Fruit fly (Drosophila melanogaster) S2 (cell line): ENCODE data around the gene bor.
A peak's percentile ranks its signal among the peaks of the same experiment; 100 is the strongest.

Source experiments
- CG8478 ChIP-seq: fragments of >200 bp; optimal IDR thresholded peaks from 2 replicates; lab custom pipeline; 2018
- CTCF ChIP-seq, 2 experiments: fragments of >200 bp; optimal IDR thresholded peaks; 2 replicates each; lab custom pipeline; 2018

The bor gene

dm6 chr3R:16247027-16247426 is 16.9 kb downstream of the bor start:
- TF ChIP-seq CG8478 (lab: Kevin White, UChicago) (no peak), CTCF (optimal IDR thresholded peaks at IDR 0.05; lab: Kevin White, UChicago) (no peak)

dm6 chr3R:16245298-16246098 is 18.4 kb downstream of the bor start:
- TF ChIP-seq CTCF (optimal IDR thresholded peaks at IDR 0.05; lab: Kevin White, UChicago) (no peak), CG8478 (lab: Kevin White, UChicago) (no peak)

- TF ChIP-seq CG8478 (lab: Kevin White, UChicago), result no peak
- peak; percentile 80 to 83 for TF ChIP-seq CTCF (optimal IDR thresholded peaks at IDR 0.05; lab: Kevin White, UChicago)
Observed at dm6 chr3R:16244241-16244977, 19.5 kb downstream of the bor start.

DNA sequence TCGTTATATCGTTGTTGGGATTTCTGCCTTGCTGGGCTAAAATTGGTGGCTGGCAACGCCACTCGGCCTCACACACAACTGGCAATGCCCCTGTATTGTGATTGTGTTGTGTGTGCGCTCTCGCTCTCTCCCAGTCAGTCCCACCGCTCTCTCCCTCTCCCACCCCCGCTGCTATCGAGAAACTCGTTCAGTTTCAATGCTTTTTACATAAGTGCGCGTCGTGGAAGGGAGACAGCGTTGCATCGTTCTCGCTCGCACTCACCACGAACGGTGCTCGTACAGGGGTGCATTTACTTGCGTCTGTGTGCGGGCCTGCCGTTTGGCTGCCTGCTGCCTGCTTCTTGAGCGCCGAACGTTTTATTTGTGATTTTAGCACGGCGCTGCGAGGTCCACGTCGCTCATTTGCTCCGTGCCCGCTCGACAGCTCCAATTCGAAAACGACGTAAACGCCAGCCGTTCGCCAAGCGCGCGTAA is 21.4 kb downstream of the bor start:
- TF ChIP-seq CG8478 (lab: Kevin White, UChicago), result no peak
- TF ChIP-seq CTCF (optimal IDR thresholded peaks at IDR 0.05; lab: Kevin White, UChicago), result peak; percentile 21 to 37

dm6 chr3R:16241822-16242221 is 22.1 kb downstream of the bor start:
- no peak for TF ChIP-seq CTCF (optimal IDR thresholded peaks at IDR 0.05; lab: Kevin White, UChicago)
- TF ChIP-seq CG8478 (lab: Kevin White, UChicago), result no peak

DNA sequence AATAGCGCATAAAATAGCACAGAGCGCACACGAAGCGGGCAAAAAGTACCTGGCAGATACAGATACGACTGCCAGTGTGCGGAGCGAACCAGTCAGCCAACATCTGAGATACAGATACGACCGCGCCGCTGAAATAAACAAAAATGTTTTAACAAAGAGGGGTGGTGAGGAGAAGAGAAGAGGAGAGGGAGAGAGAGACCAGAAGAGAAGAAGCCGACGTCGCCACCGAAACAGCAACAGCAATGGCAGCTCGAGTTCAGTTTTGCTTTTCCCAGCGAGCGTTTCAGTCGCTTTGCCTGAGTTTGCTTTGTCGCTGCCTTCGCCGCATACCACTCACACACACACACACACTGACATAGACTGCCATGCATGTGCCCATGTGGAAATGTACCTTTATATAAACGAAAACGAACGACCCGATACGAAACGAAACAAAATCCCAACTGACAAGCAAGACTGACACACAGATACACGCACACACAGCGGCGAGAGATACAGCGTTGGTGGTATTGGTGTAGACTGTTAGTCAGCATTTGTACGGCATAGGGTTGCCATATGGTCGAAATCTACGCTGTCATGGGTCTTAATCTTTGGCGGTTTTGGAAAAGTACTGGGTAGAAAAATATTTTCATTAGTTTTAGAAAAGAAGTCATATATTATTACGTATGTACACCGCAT is 22.7 kb downstream of the bor start:
- TF ChIP-seq CTCF (optimal IDR thresholded peaks at IDR 0.05; lab: Kevin White, UChicago), result peak in 1 of 2 experiments; percentile 2
- TF ChIP-seq CG8478 (lab: Kevin White, UChicago), result no peak

DNA sequence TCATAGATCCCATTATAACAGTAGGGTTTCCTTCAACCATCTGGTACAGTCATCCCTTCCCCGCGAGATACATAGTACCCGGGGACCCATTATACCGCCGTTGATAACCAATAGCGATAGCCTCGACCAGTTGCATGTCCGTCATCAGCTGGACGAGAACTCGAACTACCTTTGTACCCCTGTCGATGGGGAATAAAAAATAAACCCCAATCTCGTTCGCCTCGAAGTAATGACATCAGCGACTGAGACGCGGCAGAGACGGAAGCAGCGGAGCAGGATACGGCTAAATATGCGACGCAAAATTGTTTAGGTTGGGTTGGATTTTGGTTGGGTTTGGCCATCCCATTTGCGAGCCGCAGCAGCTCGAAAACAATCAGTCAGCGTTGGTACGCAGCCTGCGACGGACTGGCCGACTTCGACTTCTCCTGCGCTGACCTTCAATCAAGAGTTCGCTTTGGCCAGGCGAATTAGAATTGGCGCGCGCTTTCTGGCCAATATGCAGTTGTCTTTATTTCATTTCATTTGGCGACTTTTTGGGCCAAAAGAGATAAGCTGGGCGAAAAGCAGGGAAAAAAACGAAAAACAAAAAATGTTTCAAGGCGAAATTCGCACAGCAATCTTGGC is 23.3 kb downstream of the bor start:
- no peak for TF ChIP-seq CG8478 (lab: Kevin White, UChicago)
- TF ChIP-seq CTCF (optimal IDR thresholded peaks at IDR 0.05; lab: Kevin White, UChicago), result no peak

DNA sequence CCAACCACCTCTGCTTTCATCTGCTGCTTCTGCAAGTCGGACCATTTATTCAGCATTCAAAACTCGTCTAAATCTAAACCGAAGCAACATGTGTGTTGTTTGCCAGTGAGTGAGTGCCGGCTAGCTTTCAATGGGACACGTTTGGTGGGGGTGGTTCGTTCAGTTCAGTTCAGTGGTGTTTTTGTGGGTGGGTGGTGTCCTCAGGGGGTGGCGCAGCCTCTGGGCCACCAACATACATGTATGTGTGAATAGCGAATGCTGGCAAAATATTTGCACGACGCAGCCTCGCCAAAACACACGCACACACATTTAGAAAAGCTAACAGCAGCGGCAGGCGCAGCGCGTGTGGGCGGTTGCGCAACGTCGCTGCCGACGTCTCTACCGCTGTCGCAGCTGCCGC is 24.6 kb downstream of the bor start:
- no peak for TF ChIP-seq CTCF (optimal IDR thresholded peaks at IDR 0.05; lab: Kevin White, UChicago)
- no peak for TF ChIP-seq CG8478 (lab: Kevin White, UChicago)

- TF ChIP-seq CTCF (optimal IDR thresholded peaks at IDR 0.05; lab: Kevin White, UChicago) (no peak), CG8478 (lab: Kevin White, UChicago) (no peak)
Observed at dm6 chr3R:16238016-16238710, 25.8 kb downstream of the bor start.

DNA sequence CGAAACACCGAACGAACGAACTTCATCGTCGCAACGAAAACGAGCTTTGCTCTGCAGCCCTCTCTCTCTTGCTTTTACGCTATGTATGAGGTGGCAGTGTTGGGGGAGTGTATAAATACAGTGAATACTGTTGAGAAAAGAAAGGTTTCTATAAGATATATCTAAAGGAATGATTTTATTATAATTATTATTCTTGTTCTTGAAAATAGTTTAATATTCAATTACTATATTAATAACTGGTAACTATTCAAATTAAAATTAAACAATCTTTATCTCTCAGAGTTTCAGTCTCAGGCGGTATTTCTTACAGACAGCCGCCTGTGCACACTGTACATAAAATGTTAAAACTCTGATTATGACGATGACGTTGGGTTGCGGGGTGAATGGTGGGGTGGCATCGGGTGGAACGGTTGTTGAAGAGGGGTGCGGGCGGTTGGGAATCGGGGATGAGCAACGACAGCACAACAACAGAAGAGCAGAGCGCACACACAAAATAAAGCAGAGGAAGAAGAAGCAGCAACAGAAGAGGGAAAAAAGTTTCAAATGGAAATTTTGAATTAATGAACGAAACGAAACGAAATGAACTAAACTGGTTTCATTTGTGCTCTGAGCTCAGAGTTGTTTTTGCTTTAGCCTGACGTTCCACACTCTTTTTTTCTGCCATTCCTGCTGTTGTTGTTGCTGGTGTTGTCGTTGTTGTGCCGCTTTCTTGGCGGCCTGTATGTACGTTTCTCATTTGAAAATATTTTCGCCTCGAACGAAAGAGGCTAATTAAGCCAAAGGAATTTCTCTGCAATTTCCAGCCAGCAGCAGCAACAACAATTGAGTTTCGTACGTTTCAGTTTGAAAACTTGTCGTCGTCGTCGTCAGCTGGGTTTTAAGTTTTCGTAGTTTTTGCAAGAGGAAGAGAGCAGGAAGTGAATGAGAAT is 26.9 kb downstream of the bor start:
- no peak for TF ChIP-seq CG8478 (lab: Kevin White, UChicago)
- peak in 1 of 2 experiments; percentile 2 for TF ChIP-seq CTCF (optimal IDR thresholded peaks at IDR 0.05; lab: Kevin White, UChicago)

DNA sequence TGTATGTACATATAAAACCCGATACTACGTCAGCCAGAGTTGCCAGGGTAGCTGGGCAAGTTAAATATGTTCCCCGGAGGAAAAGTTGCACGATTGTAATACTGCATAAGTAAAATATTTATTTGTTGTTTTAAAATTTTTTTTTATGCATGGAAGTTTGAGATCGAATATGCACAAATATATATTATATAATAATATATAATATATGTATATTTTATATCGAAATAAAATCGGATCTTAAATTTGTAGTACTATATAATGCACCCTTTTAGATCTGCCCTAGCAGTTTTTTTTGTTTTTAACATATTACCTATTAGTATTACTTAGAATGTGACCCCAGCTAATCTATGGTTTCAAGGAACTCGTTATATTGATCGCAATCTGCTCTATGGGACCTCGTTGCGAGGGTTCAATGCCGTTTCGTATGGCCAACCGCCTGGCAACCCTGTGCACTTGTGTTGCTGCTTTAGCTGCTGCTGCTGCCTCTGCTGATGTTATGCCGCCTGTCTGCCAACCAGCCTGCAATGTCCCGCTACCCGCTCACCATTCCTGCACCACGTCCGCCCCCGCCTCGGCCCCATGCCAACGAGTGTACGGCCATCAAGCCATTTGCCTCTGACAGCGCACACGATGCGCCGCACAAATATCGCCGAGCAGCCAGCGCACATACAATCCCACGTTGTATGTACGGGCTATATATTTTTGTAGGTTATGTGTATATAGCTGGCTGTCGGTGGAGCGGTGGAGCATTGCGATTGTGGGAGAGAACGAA is 27.8 kb downstream of the bor start:
- TF ChIP-seq CG8478 (lab: Kevin White, UChicago) (no peak), CTCF (optimal IDR thresholded peaks at IDR 0.05; lab: Kevin White, UChicago) (no peak)
